Fruit fly (Drosophila melanogaster) whole organism, wandering third instar larva: Measurements from ENCODE around the gene CG4962.

Source experiments
- Abd-B ChIP-seq: fragments of >200 bp; optimal IDR thresholded peaks from 2 replicates; lab custom pipeline; 2017; ENCODE audit warnings: missing biosample characterization, missing genetic modification characterization
- CG32264 ChIP-seq: fragments of 200-800 bp; sonication (Bioruptor generic); optimal IDR thresholded peaks from 2 replicates; lab custom pipeline; 2016; ENCODE audit warnings: missing biosample characterization, missing genetic modification characterization
- CG9705 ChIP-seq: fragments of 200-800 bp; sonication (Bioruptor generic); optimal IDR thresholded peaks from 2 replicates; lab custom pipeline; 2018; ENCODE audit warnings: missing biosample characterization, mild to moderate bottlenecking, missing genetic modification characterization
- CrebA ChIP-seq: fragments of 200-800 bp; sonication (Bioruptor generic); optimal IDR thresholded peaks from 2 replicates; lab custom pipeline; 2016; ENCODE audit warnings: missing biosample characterization, mild to moderate bottlenecking, missing genetic modification characterization, borderline replicate concordance
- Dfd ChIP-seq: fragments of >200 bp; optimal IDR thresholded peaks from 2 replicates; lab custom pipeline; 2017; ENCODE audit warnings: missing biosample characterization, missing genetic modification characterization
- Dif ChIP-seq: fragments of 200-275, 200-300 bp; sonication (Bioruptor generic); optimal IDR thresholded peaks from 2 replicates; lab custom pipeline; 2018; ENCODE audit warnings: missing biosample characterization, missing genetic modification characterization; ENCODE audit not compliant: partially characterized antibody
- GATAd ChIP-seq: sonication (Bioruptor generic); optimal IDR thresholded peaks from 2 replicates; lab custom pipeline; 2016; ENCODE audit warnings: missing biosample characterization, missing genetic modification characterization
- HLH106 ChIP-seq: fragments of 200-800 bp; optimal IDR thresholded peaks from 3 replicates; lab custom pipeline; 2019; ENCODE audit warnings: missing biosample characterization, mild to moderate bottlenecking, missing genetic modification characterization, moderate library complexity
- Hnf4 ChIP-seq: fragments of 200-800 bp; sonication (Bioruptor generic); optimal IDR thresholded peaks from 2 replicates; lab custom pipeline; 2016; ENCODE audit warnings: missing biosample characterization, mild to moderate bottlenecking, missing genetic modification characterization
- Hr78 ChIP-seq: fragments of >200 bp; optimal IDR thresholded peaks from 2 replicates; lab custom pipeline; 2017; ENCODE audit warnings: missing biosample characterization, missing genetic modification characterization
- Hr83 ChIP-seq: fragments of 200-300 bp; sonication (Bioruptor generic); optimal IDR thresholded peaks from 2 replicates; lab custom pipeline; 2016; ENCODE audit warnings: missing biosample characterization, mild to moderate bottlenecking, missing genetic modification characterization, moderate library complexity; ENCODE audit not compliant: poor library complexity, severe bottlenecking
- Jra ChIP-seq: sonication (Bioruptor generic); optimal IDR thresholded peaks from 2 replicates; lab custom pipeline; 2016; ENCODE audit warnings: missing biosample characterization, missing genetic modification characterization
- Mio ChIP-seq: sonication (Bioruptor generic); optimal IDR thresholded peaks from 2 replicates; lab custom pipeline; 2016; ENCODE audit warnings: missing biosample characterization, missing genetic modification characterization
- Myc ChIP-seq: fragments of >200 bp; optimal IDR thresholded peaks from 2 replicates; lab custom pipeline; 2017
- N ChIP-seq: fragments of >200 bp; optimal IDR thresholded peaks from 2 replicates; lab custom pipeline; 2018; ENCODE audit warnings: missing biosample characterization, missing external identifiers, missing genetic modification characterization
- OdsH ChIP-seq: fragments of 200-800 bp; sonication (Bioruptor generic); optimal IDR thresholded peaks from 2 replicates; lab custom pipeline; 2016; ENCODE audit warnings: missing biosample characterization, mild to moderate bottlenecking, missing genetic modification characterization
- Rel ChIP-seq, 2 experiments: fragments of 200-800 bp; sonication (Bioruptor generic) in 1 of 2; optimal IDR thresholded peaks; 2 replicates in 1 of 2; 3 replicates in 1 of 2; lab custom pipeline; 2016 to 2019; ENCODE audit warnings: mild to moderate bottlenecking in 2 of 2, missing biosample characterization in 2 of 2, missing genetic modification characterization in 2 of 2, moderate library complexity in 1 of 2
- Sp1 ChIP-seq: fragments of 200-800 bp; sonication (Bioruptor generic); optimal IDR thresholded peaks from 3 replicates; lab custom pipeline; 2019; ENCODE audit warnings: missing biosample characterization, mild to moderate bottlenecking, missing genetic modification characterization, moderate library complexity
- br ChIP-seq: fragments of 200-800 bp; sonication (Bioruptor generic); optimal IDR thresholded peaks from 2 replicates; lab custom pipeline; 2016; ENCODE audit warnings: missing biosample characterization, missing genetic modification characterization
- brk ChIP-seq: fragments of 200-800 bp; sonication (Bioruptor generic); optimal IDR thresholded peaks from 2 replicates; lab custom pipeline; 2016; ENCODE audit warnings: missing biosample characterization, mild to moderate bottlenecking, missing genetic modification characterization
- dl ChIP-seq, 2 experiments: fragments of 175-275, 200-275 bp in 1 of 2; fragments of 200-275 bp in 1 of 2; sonication (Bioruptor generic); optimal IDR thresholded peaks; lab custom pipeline; 2018; ENCODE audit warnings: mild to moderate bottlenecking in 2 of 2, missing biosample characterization in 2 of 2, missing genetic modification characterization in 2 of 2, moderate library complexity in 2 of 2; ENCODE audit not compliant: partially characterized antibody in 2 of 2, insufficient read depth in 1 of 2
- dmrt93B ChIP-seq: fragments of 200-800 bp; sonication (Bioruptor generic); optimal IDR thresholded peaks from 2 replicates; lab custom pipeline; 2018; ENCODE audit warnings: missing biosample characterization, mild to moderate bottlenecking, missing genetic modification characterization
- dsf ChIP-seq: sonication (Bioruptor generic); optimal IDR thresholded peaks from 2 replicates; lab custom pipeline; 2016; ENCODE audit warnings: missing biosample characterization, missing genetic modification characterization, borderline replicate concordance
- foxo ChIP-seq, 2 experiments: fragments of 200-800 bp; sonication (Bioruptor generic); optimal IDR thresholded peaks; 2 replicates in 1 of 2; 3 replicates in 1 of 2; lab custom pipeline; 2016 to 2017; ENCODE audit warnings: missing biosample characterization in 2 of 2, missing genetic modification characterization in 2 of 2
- fru ChIP-seq: fragments of 200-800 bp; sonication (Bioruptor generic); optimal IDR thresholded peaks from 3 replicates; lab custom pipeline; 2016; ENCODE audit warnings: missing biosample characterization, mild to moderate bottlenecking, missing genetic modification characterization
- h ChIP-seq: fragments of 200-800 bp; sonication (Bioruptor generic); optimal IDR thresholded peaks from 3 replicates; lab custom pipeline; 2016; ENCODE audit warnings: missing biosample characterization, mild to moderate bottlenecking, missing genetic modification characterization
- jim ChIP-seq: fragments of 175-275, 200-325 bp; sonication (Bioruptor generic); optimal IDR thresholded peaks from 2 replicates; lab custom pipeline; 2016; ENCODE audit warnings: missing biosample characterization, mild to moderate bottlenecking, missing genetic modification characterization
- pan ChIP-seq: fragments of >200 bp; optimal IDR thresholded peaks from 2 replicates; lab custom pipeline; 2017
- psq ChIP-seq: fragments of 200-800 bp; sonication (Bioruptor generic); optimal IDR thresholded peaks from 3 replicates; lab custom pipeline; 2017; ENCODE audit warnings: missing biosample characterization, mild to moderate bottlenecking, missing genetic modification characterization, moderate library complexity
- sage ChIP-seq: fragments of 200-800 bp; sonication (Bioruptor generic); optimal IDR thresholded peaks from 2 replicates; lab custom pipeline; 2016; ENCODE audit warnings: missing biosample characterization, mild to moderate bottlenecking, missing genetic modification characterization
- sv ChIP-seq: fragments of 200-800 bp; sonication (Bioruptor generic); optimal IDR thresholded peaks from 3 replicates; lab custom pipeline; 2016; ENCODE audit warnings: missing biosample characterization, missing genetic modification characterization
- tai ChIP-seq: sonication (Bioruptor generic); optimal IDR thresholded peaks from 2 replicates; lab custom pipeline; 2016; ENCODE audit warnings: missing biosample characterization, missing genetic modification characterization
- usp ChIP-seq: fragments of >200 bp; optimal IDR thresholded peaks from 2 replicates; lab custom pipeline; 2017; ENCODE audit warnings: missing biosample characterization, missing genetic modification characterization
- woc ChIP-seq: sonication (Bioruptor generic); optimal IDR thresholded peaks from 2 replicates; lab custom pipeline; 2016; ENCODE audit warnings: missing biosample characterization, mild to moderate bottlenecking, missing genetic modification characterization

The CG4962 gene

dm6 chr3L:16308380-16308779, 13.0 kb upstream of the CG4962 start, which contains the start of gene CG13042:
CG13042 (minus strand) TSS chr3L:16308480.
- TF ChIP-seq brk (GFP tag; lab: Kevin White, UChicago): no peak
- no peak for TF ChIP-seq Hnf4 (GFP tag; lab: Kevin White, UChicago)
- no peak for TF ChIP-seq pan (lab: Kevin White, UChicago)

- TF ChIP-seq jim (GFP tag; lab: Kevin White, UChicago) (no peak), sv (GFP tag; lab: Kevin White, UChicago) (no peak), usp (GFP tag; lab: Kevin White, UChicago) (no peak), brk (GFP tag; lab: Kevin White, UChicago) (no peak), CG9705 (GFP tag; lab: Kevin White, UChicago) (no peak), N (GFP tag; lab: Kevin White, UChicago) (no peak)
Observed at dm6 chr3L:16305820-16306650, 10.7 kb upstream of the CG4962 start, which contains the start of the genes CG13043 and CG13063. CG13043 (minus strand) TSS chr3L:16305870. CG13063 (plus strand) TSS chr3L:16306600.

- TF ChIP-seq OdsH (GFP tag; lab: Kevin White, UChicago): no peak
- TF ChIP-seq br: no peak
- TF ChIP-seq CrebA (GFP tag; lab: Kevin White, UChicago): no peak
- no peak for TF ChIP-seq woc (GFP tag; lab: Kevin White, UChicago)
- TF ChIP-seq Hr78: no peak
- no peak for TF ChIP-seq Myc (lab: Kevin White, UChicago)
- TF ChIP-seq CG32264 (GFP tag; lab: Kevin White, UChicago): no peak
- no peak for TF ChIP-seq tai (GFP tag; lab: Kevin White, UChicago)
- no peak for TF ChIP-seq Hnf4 (GFP tag; lab: Kevin White, UChicago)
Observed at dm6 chr3L:16303982-16304381, 8.6 kb upstream of the CG4962 start, which contains the start of gene CG43249. CG43249 (plus strand) TSS chr3L:16304282.

dm6 chr3L:16303078-16303477, 7.7 kb upstream of the CG4962 start, which contains the start of gene CG13044:
CG13044 (minus strand) TSS chr3L:16303178.
- TF ChIP-seq Mio (GFP tag; lab: Kevin White, UChicago) (no peak), dsf (GFP tag; lab: Kevin White, UChicago) (no peak), psq (GFP tag; lab: Kevin White, UChicago) (no peak), jim (GFP tag; lab: Kevin White, UChicago) (no peak), Jra (no peak), Myc (lab: Kevin White, UChicago) (no peak), Dfd (no peak)

dm6 chr3L:16301153-16301552, 5.8 kb upstream of the CG4962 start, which contains the start of gene CG4982:
CG4982 (plus strand) TSS chr3L:16301453.
- TF ChIP-seq dl (GFP tag; optimal IDR thresholded peaks at IDR 0.05; lab: Kevin White, UChicago; ENCODE audit: insufficient read depth in 1 of 2, partially characterized antibody in 2 of 2) (no peak), N (GFP tag; lab: Kevin White, UChicago) (no peak), Rel (GFP tag; optimal IDR thresholded peaks at IDR 0.05; lab: Kevin White, UChicago) (no peak), Rel (tag; optimal IDR thresholded peaks at IDR 0.05; lab: Kevin White, UChicago) (no peak), CrebA (GFP tag; lab: Kevin White, UChicago) (no peak), sage (GFP tag; lab: Kevin White, UChicago) (no peak), Hr83 (GFP tag; lab: Kevin White, UChicago) (no peak), GATAd (GFP tag; lab: Kevin White, UChicago) (no peak)
- TF ChIP-seq, all 38 proteins: peak for 0

- no peak for TF ChIP-seq dsf (GFP tag; lab: Kevin White, UChicago)
- no peak for TF ChIP-seq psq (GFP tag; lab: Kevin White, UChicago)
- no peak for TF ChIP-seq Sp1
- no peak for TF ChIP-seq Hnf4 (GFP tag; lab: Kevin White, UChicago)
- TF ChIP-seq dmrt93B (GFP tag; lab: Kevin White, UChicago): no peak
- TF ChIP-seq h: no peak
- TF ChIP-seq Jra: no peak
- TF ChIP-seq sage (GFP tag; lab: Kevin White, UChicago): no peak
- TF ChIP-seq N (GFP tag; lab: Kevin White, UChicago): peak; percentile 32
- no peak for TF ChIP-seq GATAd (GFP tag; lab: Kevin White, UChicago)
- no peak for TF ChIP-seq sv (GFP tag; lab: Kevin White, UChicago)
- TF ChIP-seq usp (GFP tag; lab: Kevin White, UChicago): no peak
- TF ChIP-seq Myc (lab: Kevin White, UChicago): peak; percentile 76
- TF ChIP-seq Dfd: no peak
- no peak for TF ChIP-seq Dif
- no peak for TF ChIP-seq tai (GFP tag; lab: Kevin White, UChicago)
- no peak for TF ChIP-seq Abd-B (GFP tag; lab: Kevin White, UChicago)
- TF ChIP-seq br: no peak
- TF ChIP-seq brk (GFP tag; lab: Kevin White, UChicago): no peak
- TF ChIP-seq jim (GFP tag; lab: Kevin White, UChicago): no peak
- no peak for TF ChIP-seq fru
- no peak for TF ChIP-seq CG9705 (GFP tag; lab: Kevin White, UChicago)
- no peak for TF ChIP-seq HLH106 (tag; lab: Kevin White, UChicago)
- TF ChIP-seq foxo (GFP tag; optimal IDR thresholded peaks at IDR 0.05; lab: Kevin White, UChicago): no peak
- TF ChIP-seq Mio (GFP tag; lab: Kevin White, UChicago): no peak
- TF ChIP-seq CrebA (GFP tag; lab: Kevin White, UChicago): no peak
Observed at dm6 chr3L:16291678-16292077, 3.7 kb downstream of the CG4962 start.
